Fruit fly (Drosophila melanogaster) whole organism, embryonic: ENCODE results near the gene amrt.

Experiments
- Atf6 ChIP-seq: fragments of 200-800 bp; sonication (Bioruptor generic); IDR thresholded peaks from 2 replicates; pipeline ENCODE4 v1.3.6; 2022; ENCODE audit warnings: missing biosample characterization, missing genetic modification characterization
- B-H2 ChIP-seq: fragments of 200-800 bp; sonication (Bioruptor generic); optimal IDR thresholded peaks from 2 replicates; lab custom pipeline; 2018; ENCODE audit warnings: missing biosample characterization, mild to moderate bottlenecking, missing genetic modification characterization
- CG10979 ChIP-seq: fragments of 200-800 bp; sonication (Bioruptor generic); optimal IDR thresholded peaks from 2 replicates; lab custom pipeline; 2018; ENCODE audit warnings: missing biosample characterization, mild to moderate bottlenecking, missing genetic modification characterization, moderate library complexity
- CG12071 ChIP-seq: fragments of 200-800 bp; sonication (Bioruptor generic); optimal IDR thresholded peaks from 3 replicates; lab custom pipeline; 2018; ENCODE audit warnings: missing biosample characterization, mild to moderate bottlenecking, missing genetic modification characterization
- CG14441 ChIP-seq: fragments of 200-800 bp; sonication (Bioruptor generic); IDR thresholded peaks from 2 replicates; pipeline ENCODE4 v1.3.6; 2022; ENCODE audit warnings: missing biosample characterization, missing genetic modification characterization
- CG1603 ChIP-seq: fragments of 200-800 bp; sonication (Bioruptor generic); optimal IDR thresholded peaks from 2 replicates; lab custom pipeline; 2019; ENCODE audit warnings: missing biosample characterization, mild to moderate bottlenecking, missing genetic modification characterization, moderate library complexity
- CG17359 ChIP-seq: fragments of 200-800 bp; sonication (Bioruptor generic); optimal IDR thresholded peaks from 3 replicates; lab custom pipeline; 2018; ENCODE audit warnings: missing biosample characterization, mild to moderate bottlenecking, missing genetic modification characterization, moderate library complexity
- CG2120 ChIP-seq: fragments of 200-800 bp; sonication (Bioruptor generic); optimal IDR thresholded peaks from 3 replicates; lab custom pipeline; 2016; ENCODE audit warnings: missing biosample characterization, missing genetic modification characterization
- CG2875 ChIP-seq: fragments of 200-800 bp; sonication (Bioruptor generic); optimal IDR thresholded peaks from 2 replicates; lab custom pipeline; 2017; ENCODE audit warnings: missing biosample characterization, mild to moderate bottlenecking, missing genetic modification characterization, missing genetic modification reagents
- CG30020 ChIP-seq: fragments of 200-800 bp; optimal IDR thresholded peaks from 2 replicates; lab custom pipeline; 2019; ENCODE audit warnings: missing biosample characterization, mild to moderate bottlenecking, missing genetic modification characterization, moderate library complexity
- CG3281 ChIP-seq: fragments of 200-800 bp; sonication (Bioruptor generic); optimal IDR thresholded peaks from 3 replicates; lab custom pipeline; 2017; ENCODE audit warnings: missing biosample characterization, mild to moderate bottlenecking, missing genetic modification characterization
- CG4404 ChIP-seq: fragments of 200-800 bp; sonication (Bioruptor generic); IDR thresholded peaks from 2 replicates; pipeline ENCODE4 v1.3.6; 2022; ENCODE audit warnings: missing biosample characterization, missing genetic modification characterization
- CG4854 ChIP-seq: fragments of 200-800 bp; sonication (Bioruptor generic); optimal IDR thresholded peaks from 2 replicates; lab custom pipeline; 2016; ENCODE audit warnings: missing biosample characterization, missing genetic modification characterization, inconsistent platforms
- CG6272 ChIP-seq: fragments of 200-800 bp; sonication (Bioruptor generic); IDR thresholded peaks from 2 replicates; pipeline ENCODE4 v1.3.6; 2022; ENCODE audit warnings: missing biosample characterization, missing genetic modification characterization
- CG7357 ChIP-seq: fragments of 200-800 bp; sonication (Bioruptor generic); IDR thresholded peaks from 3 replicates; pipeline ENCODE4 v1.3.6; 2022; ENCODE audit warnings: missing biosample characterization, missing genetic modification characterization
- CG7928 ChIP-seq: fragments of 200-800 bp; sonication (Bioruptor generic); optimal IDR thresholded peaks from 2 replicates; lab custom pipeline; 2017; ENCODE audit warnings: missing biosample characterization, mild to moderate bottlenecking, missing genetic modification characterization
- CG8290 ChIP-seq, 3 experiments: fragments of 200-800 bp; sonication (Bioruptor generic); optimal IDR thresholded peaks; 2 replicates each; lab custom pipeline; 2016 to 2019; ENCODE audit warnings: missing biosample characterization in 3 of 3, missing genetic modification characterization in 3 of 3, mild to moderate bottlenecking in 2 of 3, moderate library complexity in 1 of 3
- CG9437 ChIP-seq: fragments of 200-800 bp; sonication (Bioruptor generic); optimal IDR thresholded peaks from 2 replicates; lab custom pipeline; 2018; ENCODE audit warnings: missing biosample characterization, mild to moderate bottlenecking, missing genetic modification characterization
- CG9727 ChIP-seq: fragments of 200-800 bp; sonication (Bioruptor generic); optimal IDR thresholded peaks from 3 replicates; lab custom pipeline; 2017; ENCODE audit warnings: missing biosample characterization, mild to moderate bottlenecking, missing genetic modification characterization
- Deaf1 ChIP-seq: fragments of 200-800 bp; optimal IDR thresholded peaks from 3 replicates; lab custom pipeline; 2019; ENCODE audit warnings: missing biosample characterization, mild to moderate bottlenecking, missing genetic modification characterization, moderate library complexity
- Doc2 ChIP-seq: fragments of 200-800 bp; sonication (Bioruptor generic); IDR thresholded peaks from 2 replicates; pipeline ENCODE4 v1.3.6; 2022; ENCODE audit warnings: missing biosample characterization, missing genetic modification characterization
- Drgx ChIP-seq: fragments of 200-800 bp; sonication (Bioruptor generic); IDR thresholded peaks from 2 replicates; pipeline ENCODE4 v1.3.6; 2022; ENCODE audit warnings: missing biosample characterization, missing genetic modification characterization
- Six4 ChIP-seq: fragments of 200-800 bp; sonication (Bioruptor generic); optimal IDR thresholded peaks from 2 replicates; lab custom pipeline; 2016; ENCODE audit warnings: missing biosample characterization, missing genetic modification characterization
- Sry-β ChIP-seq: fragments of 200-800 bp; sonication (Bioruptor generic); optimal IDR thresholded peaks from 2 replicates; lab custom pipeline; 2018; ENCODE audit warnings: missing biosample characterization, mild to moderate bottlenecking, missing genetic modification characterization, moderate library complexity
- TFAM ChIP-seq: fragments of 200-800 bp; sonication (Bioruptor generic); optimal IDR thresholded peaks from 2 replicates; lab custom pipeline; 2017; ENCODE audit warnings: missing biosample characterization, missing genetic modification characterization, inconsistent platforms
- Usf ChIP-seq: fragments of 200-800 bp; sonication (Bioruptor generic); optimal IDR thresholded peaks from 2 replicates; lab custom pipeline; 2017; ENCODE audit warnings: missing genotype, missing biosample characterization, missing genetic modification characterization
- Xbp1 ChIP-seq: fragments of 200-800 bp; sonication (Bioruptor generic); optimal IDR thresholded peaks from 3 replicates; lab custom pipeline; 2016; ENCODE audit warnings: missing biosample characterization, mild to moderate bottlenecking, missing genetic modification characterization
- ac ChIP-seq: fragments of 200-800 bp; sonication (Bioruptor generic); optimal IDR thresholded peaks from 3 replicates; lab custom pipeline; 2017; ENCODE audit warnings: missing biosample characterization, mild to moderate bottlenecking, missing genetic modification characterization
- bbx ChIP-seq: fragments of 200-800 bp; sonication (Bioruptor generic); IDR thresholded peaks from 2 replicates; pipeline ENCODE4 v1.3.6; 2022; ENCODE audit warnings: missing biosample characterization, missing genetic modification characterization; ENCODE audit not compliant: partially characterized antibody
- cas ChIP-seq: fragments of 200-800 bp; sonication (Bioruptor generic); IDR thresholded peaks from 2 replicates; pipeline ENCODE4 v1.3.6; 2022; ENCODE audit warnings: missing biosample characterization, missing genetic modification characterization
- cato ChIP-seq: fragments of 200-800 bp; sonication (Bioruptor generic); optimal IDR thresholded peaks from 2 replicates; lab custom pipeline; 2016; ENCODE audit warnings: missing biosample characterization, missing genetic modification characterization, borderline replicate concordance
- chm ChIP-seq: fragments of 200-800 bp; sonication (Bioruptor generic); IDR thresholded peaks from 2 replicates; pipeline ENCODE4 v1.3.6; 2022; ENCODE audit warnings: missing biosample characterization, missing genetic modification characterization
- dmrt99B ChIP-seq: fragments of 200-800 bp; sonication (Bioruptor generic); optimal IDR thresholded peaks from 2 replicates; lab custom pipeline; 2018; ENCODE audit warnings: missing biosample characterization, mild to moderate bottlenecking, missing genetic modification characterization, moderate library complexity
- esg ChIP-seq: fragments of 200-800 bp; sonication (Bioruptor generic); conservative IDR thresholded peaks from 2 replicates; pipeline ENCODE4 v1.3.6; 2022; ENCODE audit warnings: missing biosample characterization, missing genetic modification characterization
- ewg ChIP-seq: fragments of 200-800 bp; sonication (Bioruptor generic); optimal IDR thresholded peaks from 3 replicates; lab custom pipeline; 2017; ENCODE audit warnings: mild to moderate bottlenecking, missing biosample characterization, missing genetic modification reagents, missing genetic modification characterization
- exex ChIP-seq: fragments of 200-800 bp; sonication (Bioruptor generic); optimal IDR thresholded peaks from 4 replicates; lab custom pipeline; 2018; ENCODE audit warnings: missing biosample characterization, mild to moderate bottlenecking, missing genetic modification characterization, moderate library complexity
- eyg ChIP-seq: fragments of 200-800 bp; sonication (Bioruptor generic); optimal IDR thresholded peaks from 3 replicates; lab custom pipeline; 2016; ENCODE audit warnings: missing biosample characterization, missing genetic modification characterization
- fd3F ChIP-seq: fragments of 200-800 bp; sonication (Bioruptor generic); optimal IDR thresholded peaks from 2 replicates; lab custom pipeline; 2018; ENCODE audit warnings: missing biosample characterization, mild to moderate bottlenecking, missing genetic modification characterization, moderate library complexity
- gem ChIP-seq: fragments of 200-800 bp; sonication (Bioruptor generic); optimal IDR thresholded peaks from 2 replicates; lab custom pipeline; 2019; ENCODE audit warnings: missing biosample characterization, mild to moderate bottlenecking, missing genetic modification characterization, moderate library complexity
- grau ChIP-seq: fragments of 200-800 bp; optimal IDR thresholded peaks from 3 replicates; lab custom pipeline; 2019; ENCODE audit warnings: missing biosample characterization, mild to moderate bottlenecking, missing genetic modification characterization, moderate library complexity
- nerfin-1 ChIP-seq: fragments of 200-800 bp; sonication (Bioruptor generic); optimal IDR thresholded peaks from 3 replicates; lab custom pipeline; 2019; ENCODE audit warnings: missing biosample characterization, mild to moderate bottlenecking, missing genetic modification characterization, moderate library complexity
- otp ChIP-seq: fragments of 200-800 bp; sonication (Bioruptor generic); IDR thresholded peaks from 3 replicates; pipeline ENCODE4, ENCODE4 v1.3.6; 2022; ENCODE audit warnings: missing biosample characterization, missing genetic modification characterization
- ranshi ChIP-seq: fragments of 200-800 bp; sonication (Bioruptor generic); IDR thresholded peaks from 2 replicates; pipeline ENCODE4 v1.3.6; 2022; ENCODE audit warnings: missing biosample characterization, missing genetic modification characterization
- sc ChIP-seq, 3 experiments: fragments of >200 bp in 2 of 3; fragments of 200-800 bp in 1 of 3; sonication (Bioruptor generic) in 1 of 3; optimal IDR thresholded peaks; 2 replicates in 2 of 3; 3 replicates in 1 of 3; lab custom pipeline; 2017; ENCODE audit warnings: mild to moderate bottlenecking in 1 of 3, missing biosample characterization in 1 of 3, missing genetic modification characterization in 1 of 3, missing genetic modification reagents in 1 of 3
- sd ChIP-seq: fragments of 200-800 bp; sonication (Bioruptor generic); optimal IDR thresholded peaks from 3 replicates; lab custom pipeline; 2018; ENCODE audit warnings: missing biosample characterization, mild to moderate bottlenecking, missing genetic modification characterization, moderate library complexity
- tin ChIP-seq: fragments of 200-800 bp; sonication (Bioruptor generic); optimal IDR thresholded peaks from 3 replicates; lab custom pipeline; 2016; ENCODE audit warnings: missing biosample characterization, missing genetic modification characterization
- vnd ChIP-seq: fragments of 200-800 bp; sonication (Bioruptor generic); IDR thresholded peaks from 3 replicates; pipeline ENCODE4 v1.3.6; 2022; ENCODE audit warnings: missing biosample characterization, missing genetic modification characterization; ENCODE audit not compliant: partially characterized antibody
- wdn ChIP-seq: fragments of 200-800 bp; sonication (Bioruptor generic); IDR thresholded peaks from 2 replicates; pipeline ENCODE4 v1.3.6; 2022; ENCODE audit warnings: missing biosample characterization, missing genetic modification characterization

The amrt gene

dm6 chrX:13764397-13765119 is 17.7 kb upstream of the amrt start:
- TF ChIP-seq grau (peak; percentile 54), otp (GFP tag; lab: Robert Waterston, UW) (peak; percentile 46; the same call in 1 of the 3 replicates), Drgx (GFP tag; lab: Robert Waterston, UW) (peak; percentile 69), sc (optimal IDR thresholded peaks at IDR 0.05; lab: Kevin White, UChicago) (no peak), sc (GFP tag; optimal IDR thresholded peaks at IDR 0.05; lab: Kevin White, UChicago) (peak; percentile 19), nerfin-1 (tag; lab: Kevin White, UChicago) (peak; percentile 23), Xbp1 (GFP tag; lab: Kevin White, UChicago) (peak; percentile 58), Deaf1 (tag; lab: Kevin White, UChicago) (peak; percentile 8), CG7357 (GFP tag; lab: Robert Waterston, UW) (no peak), sd (tag; lab: Kevin White, UChicago) (peak; percentile 41), esg (GFP tag; lab: Robert Waterston, UW) (peak; percentile 41; the same call in 1 of the 2 replicates), Doc2 (GFP tag; lab: Robert Waterston, UW) (no peak), CG30020 (tag; lab: Kevin White, UChicago) (no peak), CG10979 (peak; percentile 53), CG14441 (GFP tag; lab: Robert Waterston, UW) (peak; percentile 57), dmrt99B (peak; percentile 70), eyg (GFP tag; lab: Kevin White, UChicago) (no peak), CG6272 (GFP tag; lab: Robert Waterston, UW) (no peak), CG4404 (GFP tag; lab: Robert Waterston, UW) (no peak), TFAM (GFP tag; lab: Kevin White, UChicago) (no peak), bbx (GFP tag; lab: Robert Waterston, UW) (no peak), exex (tag; lab: Kevin White, UChicago) (no peak), CG4854 (no peak), ac (no peak), CG2875 (GFP tag; lab: Kevin White, UChicago) (peak; percentile 44), ewg (peak; percentile 2), CG3281 (GFP tag; lab: Kevin White, UChicago) (peak; percentile 40), chm (GFP tag; lab: Robert Waterston, UW) (peak; percentile 28; the same call in 1 of the 2 replicates), CG17359 (tag; lab: Kevin White, UChicago) (peak; percentile 76), CG9727 (GFP tag; lab: Kevin White, UChicago) (peak; percentile 27), CG9437 (GFP tag; lab: Kevin White, UChicago) (peak; percentile 39), gem (peak; percentile 75), wdn (0 out of 2 replicates have a peak, but pooled peaks have one; percentile 34), CG7928 (GFP tag; lab: Kevin White, UChicago) (no peak), CG12071 (GFP tag; lab: Kevin White, UChicago) (no peak), CG1603 (tag; lab: Kevin White, UChicago) (peak; percentile 35), Sry-β (GFP tag; lab: Kevin White, UChicago) (no peak), Usf (no peak), Atf6 (GFP tag; lab: Robert Waterston, UW) (peak; percentile 34; the same call in 1 of the 2 replicates), B-H2 (GFP tag; lab: Kevin White, UChicago) (no peak), ranshi (GFP tag; lab: Robert Waterston, UW) (peak; percentile 29; the same call in 1 of the 2 replicates), fd3F (peak; percentile 32), CG8290 (GFP tag; optimal IDR thresholded peaks at IDR 0.05; lab: Kevin White, UChicago) (no peak), CG8290 (tag; optimal IDR thresholded peaks at IDR 0.05; lab: Kevin White, UChicago) (peak in 1 of 2 experiments; percentile 30), vnd (GFP tag; lab: Robert Waterston, UW) (no peak), cas (0 out of 2 replicates have a peak, but pooled peaks have one; percentile 8), tin (GFP tag; lab: Kevin White, UChicago) (peak; percentile 4), Six4 (GFP tag; lab: Kevin White, UChicago) (no peak), CG2120 (GFP tag; lab: Kevin White, UChicago) (peak; percentile 31), cato (GFP tag; lab: Kevin White, UChicago) (no peak)
